Fruit fly (Drosophila melanogaster): Measurements from ENCODE around the gene cu.
A peak's percentile ranks its signal among the peaks of the same experiment; 100 is the strongest.

cu gene

dm6 chr3R:11197389-11197716, at the start of gene cu:
Gene cu, plus strand, starts transcription at chr3R:11197592.
- TF ChIP-seq psq (optimal IDR thresholded peaks at IDR 0.05) (no peak), CG8478 (optimal IDR thresholded peaks at IDR 0.05) (no peak), EcR (GFP tag; optimal IDR thresholded peaks at IDR 0.05) (no peak)

dm6 chr3R:11153799-11154273, 43.6 kb upstream of the cu start, which contains the start of gene Ugt302K1:
Gene Ugt302K1, minus strand, starts transcription at chr3R:11153849.
- no peak for TF ChIP-seq Dll (optimal IDR thresholded peaks at IDR 0.05)
- TF ChIP-seq pan (optimal IDR thresholded peaks at IDR 0.05), result no peak
- TF ChIP-seq psq (optimal IDR thresholded peaks at IDR 0.05), result no peak
- TF ChIP-seq usp (GFP tag; optimal IDR thresholded peaks at IDR 0.05), result no peak
- no peak for TF ChIP-seq EcR (GFP tag; optimal IDR thresholded peaks at IDR 0.05)
- TF ChIP-seq CG8478 (optimal IDR thresholded peaks at IDR 0.05), result no peak

- no peak for TF ChIP-seq CG8478 (optimal IDR thresholded peaks at IDR 0.05)
- no peak for TF ChIP-seq usp (GFP tag; optimal IDR thresholded peaks at IDR 0.05)
Measured at dm6 chr3R:11154576-11155113, 42.7 kb upstream of the cu start, which contains the start of gene Ugt302E1. Gene Ugt302E1, plus strand, starts transcription at chr3R:11154626.

- TF ChIP-seq pan (optimal IDR thresholded peaks at IDR 0.05), result no peak
- TF ChIP-seq Dll (optimal IDR thresholded peaks at IDR 0.05), result peak; percentile 20
- no peak for TF ChIP-seq psq (optimal IDR thresholded peaks at IDR 0.05)
Measured at dm6 chr3R:11156858-11157257, 40.5 kb upstream of the cu start, which contains the start of gene Ugt302C1. Gene Ugt302C1, plus strand, starts transcription at chr3R:11157098.

dm6 chr3R:11160907-11161306, 36.5 kb upstream of the cu start, which contains the start of gene CG4757:
Gene CG4757, plus strand, starts transcription at chr3R:11161207.
- TF ChIP-seq usp (GFP tag; optimal IDR thresholded peaks at IDR 0.05), result no peak
- no peak for TF ChIP-seq pan (optimal IDR thresholded peaks at IDR 0.05)

dm6 chr3R:11165974-11166373, 31.4 kb upstream of the cu start, which contains the start of gene Ugt35E1:
Gene Ugt35E1, minus strand, starts transcription at chr3R:11166074.
- TF ChIP-seq usp (GFP tag; optimal IDR thresholded peaks at IDR 0.05) (no peak), pan (optimal IDR thresholded peaks at IDR 0.05) (no peak), Dll (optimal IDR thresholded peaks at IDR 0.05) (no peak), psq (optimal IDR thresholded peaks at IDR 0.05) (no peak), EcR (GFP tag; optimal IDR thresholded peaks at IDR 0.05) (no peak), CG8478 (optimal IDR thresholded peaks at IDR 0.05) (no peak)

- no peak for TF ChIP-seq usp (GFP tag; optimal IDR thresholded peaks at IDR 0.05)
- TF ChIP-seq Dll (optimal IDR thresholded peaks at IDR 0.05), result no peak
- no peak for TF ChIP-seq pan (optimal IDR thresholded peaks at IDR 0.05)
- TF ChIP-seq psq (optimal IDR thresholded peaks at IDR 0.05), result no peak
- TF ChIP-seq EcR (GFP tag; optimal IDR thresholded peaks at IDR 0.05), result no peak
- TF ChIP-seq CG8478 (optimal IDR thresholded peaks at IDR 0.05), result no peak
Measured at dm6 chr3R:11167931-11168465, 29.4 kb upstream of the cu start, which contains the start of gene Ugt35E2. Gene Ugt35E2, minus strand, starts transcription at chr3R:11167981.

dm6 chr3R:11170146-11170545, 27.2 kb upstream of the cu start, which contains the start of gene Ugt35B1:
Gene Ugt35B1, minus strand, starts transcription at chr3R:11170246.
- TF ChIP-seq Dll (optimal IDR thresholded peaks at IDR 0.05) (no peak), CG8478 (optimal IDR thresholded peaks at IDR 0.05) (no peak), EcR (GFP tag; optimal IDR thresholded peaks at IDR 0.05) (no peak), pan (optimal IDR thresholded peaks at IDR 0.05) (no peak), usp (GFP tag; optimal IDR thresholded peaks at IDR 0.05) (no peak), psq (optimal IDR thresholded peaks at IDR 0.05) (no peak)

- TF ChIP-seq pan (optimal IDR thresholded peaks at IDR 0.05), result no peak
- no peak for TF ChIP-seq CG8478 (optimal IDR thresholded peaks at IDR 0.05)
- TF ChIP-seq psq (optimal IDR thresholded peaks at IDR 0.05), result no peak
- TF ChIP-seq Dll (optimal IDR thresholded peaks at IDR 0.05), result no peak
- no peak for TF ChIP-seq EcR (GFP tag; optimal IDR thresholded peaks at IDR 0.05)
Measured at dm6 chr3R:11172460-11173168, 24.8 kb upstream of the cu start, which contains the start of gene Ugt35A1. Gene Ugt35A1, minus strand, starts transcription at chr3R:11172664.

- TF ChIP-seq CG8478 (optimal IDR thresholded peaks at IDR 0.05) (no peak), EcR (GFP tag; optimal IDR thresholded peaks at IDR 0.05) (no peak), pan (optimal IDR thresholded peaks at IDR 0.05) (no peak), psq (optimal IDR thresholded peaks at IDR 0.05) (no peak), usp (GFP tag; optimal IDR thresholded peaks at IDR 0.05) (no peak), Dll (optimal IDR thresholded peaks at IDR 0.05) (no peak)
Measured at dm6 chr3R:11173169-11173506, 24.3 kb upstream of the cu start.

dm6 chr3R:11175308-11175707, 22.1 kb upstream of the cu start, which contains the start of the genes Ugt304A1 and Ugt303A1:
Gene Ugt304A1, minus strand, starts transcription at chr3R:11175408.
Gene Ugt303A1, plus strand, starts transcription at chr3R:11175529.
- TF ChIP-seq EcR (GFP tag; optimal IDR thresholded peaks at IDR 0.05) (no peak), Dll (optimal IDR thresholded peaks at IDR 0.05) (no peak), pan (optimal IDR thresholded peaks at IDR 0.05) (no peak), usp (GFP tag; optimal IDR thresholded peaks at IDR 0.05) (no peak), psq (optimal IDR thresholded peaks at IDR 0.05) (no peak), CG8478 (optimal IDR thresholded peaks at IDR 0.05) (no peak)

dm6 chr3R:11175777-11176176, 21.6 kb upstream of the cu start:
- TF ChIP-seq usp (GFP tag; optimal IDR thresholded peaks at IDR 0.05), result no peak
- TF ChIP-seq Dll (optimal IDR thresholded peaks at IDR 0.05), result no peak
- TF ChIP-seq psq (optimal IDR thresholded peaks at IDR 0.05), result no peak
- TF ChIP-seq pan (optimal IDR thresholded peaks at IDR 0.05), result no peak
- TF ChIP-seq EcR (GFP tag; optimal IDR thresholded peaks at IDR 0.05), result no peak
- no peak for TF ChIP-seq CG8478 (optimal IDR thresholded peaks at IDR 0.05)
